Fruit fly (Drosophila melanogaster): Measurements from ENCODE around the gene tara.

Gene tara

DNA sequence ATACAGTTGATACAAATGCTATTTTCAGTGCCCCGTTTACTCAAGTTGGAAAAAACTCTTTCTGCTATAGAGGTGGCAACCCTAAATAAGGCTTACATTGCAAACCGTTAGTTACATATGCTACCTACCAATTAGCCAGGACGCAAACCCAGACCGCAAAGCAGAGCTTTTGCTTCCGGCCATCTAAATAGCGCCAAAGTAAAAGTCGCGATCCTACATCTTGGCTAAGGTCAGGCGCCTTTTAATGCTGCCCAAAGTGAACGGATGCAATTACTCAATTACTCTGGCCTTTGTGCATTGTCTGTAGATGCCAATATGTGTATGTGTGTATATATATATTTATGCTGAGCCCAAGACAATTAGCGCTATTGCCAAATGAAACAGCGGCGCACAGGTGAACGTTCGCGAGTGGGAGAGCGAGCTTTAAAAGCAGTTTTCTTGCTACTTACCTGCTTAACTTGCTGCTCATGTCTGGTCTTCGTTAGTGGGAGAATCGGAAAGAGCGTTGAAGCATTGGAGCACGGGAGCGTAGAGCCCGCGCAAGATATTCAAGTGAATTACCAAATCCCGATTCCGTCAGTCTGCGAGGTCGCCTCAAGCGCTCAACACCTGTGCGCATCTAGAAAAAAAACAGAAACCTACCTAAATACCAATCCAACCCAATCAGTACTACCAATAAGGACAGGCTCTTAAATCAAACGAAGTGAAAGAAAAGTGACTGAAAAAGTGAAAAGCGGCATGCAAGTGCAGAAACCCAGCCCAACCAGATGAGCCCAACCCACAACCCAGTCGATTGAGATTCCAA lies 79.9 kb downstream of the tara start, which contains the start of gene Zip89B:
TSS of gene Zip89B (plus strand) at position 574 of the 805 bp plus-strand sequence.
- TF ChIP-seq CG17801 (GFP tag; optimal IDR thresholded peaks at IDR 0.05; ENCODE audit: partially characterized antibody): peak; percentile 36

DNA sequence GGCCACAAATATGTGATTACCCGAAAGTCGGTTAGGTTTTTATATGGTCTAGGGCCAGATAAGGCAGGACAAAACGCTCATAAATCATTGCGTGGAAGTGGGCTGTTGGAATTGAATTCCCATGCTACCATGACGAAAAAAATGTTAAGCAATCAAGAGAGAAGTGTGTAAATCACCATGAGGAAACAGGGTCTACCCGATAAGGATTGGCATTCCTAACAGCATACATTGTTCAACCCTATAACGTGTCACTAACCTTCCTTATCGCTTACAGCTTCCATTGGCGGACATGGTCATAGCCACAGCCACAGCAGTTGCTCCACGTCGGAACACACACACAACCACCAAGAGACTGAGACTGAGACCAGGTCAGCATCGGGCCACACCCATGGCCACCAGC lies 82.6 kb downstream of the tara start:
- TF ChIP-seq CG17801 (GFP tag; optimal IDR thresholded peaks at IDR 0.05; ENCODE audit: partially characterized antibody): no peak

DNA sequence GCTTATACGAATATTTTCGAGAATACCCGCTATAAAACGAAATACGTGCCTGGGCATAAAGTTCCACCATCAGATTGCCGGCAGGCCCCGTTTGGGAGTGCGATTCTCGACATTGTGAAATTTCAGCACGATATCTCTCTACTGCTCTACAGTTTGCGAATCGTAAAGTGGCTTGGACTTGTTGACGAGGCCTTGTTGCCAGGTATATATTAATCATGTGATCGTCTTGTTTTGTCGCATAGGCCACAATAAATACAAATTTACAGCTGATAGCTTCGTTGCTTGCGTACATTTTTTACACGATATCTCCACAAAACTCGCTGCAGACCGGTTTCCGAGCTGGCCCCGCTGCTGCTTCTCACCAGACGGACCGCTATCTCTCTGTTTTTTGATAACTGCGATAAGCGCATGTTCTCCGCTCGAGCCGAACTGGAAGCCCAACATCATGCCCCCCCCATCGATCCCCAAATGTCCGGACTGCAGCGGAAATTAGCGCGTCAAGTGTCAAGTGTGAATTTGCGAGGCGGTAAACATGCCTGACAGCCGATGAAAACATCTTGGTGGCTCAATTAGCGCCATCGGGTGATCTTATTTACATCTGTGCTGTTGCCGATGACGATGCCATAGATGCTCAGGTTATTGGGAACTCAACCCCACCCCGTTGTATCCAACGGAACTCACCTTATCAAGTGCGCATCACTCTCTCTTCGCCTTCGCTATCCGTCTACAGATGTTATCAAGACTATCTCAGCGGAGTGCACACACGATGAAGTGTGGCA lies 84.0 kb downstream of the tara start:
- no peak for TF ChIP-seq CG17801 (GFP tag; optimal IDR thresholded peaks at IDR 0.05; ENCODE audit: partially characterized antibody)

Data from ovary, adult (tissue).